Worm (Caenorhabditis elegans) whole organism, late embryonic: ENCODE results near the gene R10E11.9.

Experiments used
- C08G9.2 ChIP-seq: sonication (generic microtip); optimal IDR thresholded peaks from 2 replicates; lab custom pipeline; 2016; ENCODE audit warnings: mild to moderate bottlenecking, missing genetic modification characterization, moderate library complexity, missing compliant biosample characterization
- C38D4.7 ChIP-seq: fragments of 200-800 bp; sonication (Bioruptor generic); optimal IDR thresholded peaks from 2 replicates; lab custom pipeline; 2018; ENCODE audit warnings: mild to moderate bottlenecking, missing genetic modification characterization, moderate library complexity, missing compliant biosample characterization
- F13H6.1 ChIP-seq: sonication (generic microtip); optimal IDR thresholded peaks from 2 replicates; lab custom pipeline; 2016; ENCODE audit warnings: missing genetic modification characterization, missing compliant biosample characterization
- K09A11.1 ChIP-seq: sonication (generic microtip); optimal IDR thresholded peaks from 2 replicates; lab custom pipeline; 2017; ENCODE audit warnings: antibody characterized with exemption, mild to moderate bottlenecking, missing genetic modification characterization, missing compliant biosample characterization; ENCODE audit not compliant: insufficient read depth
- T23F11.4 ChIP-seq: fragments of 200-800 bp; sonication (Bioruptor generic); optimal IDR thresholded peaks from 2 replicates; lab custom pipeline; 2018; ENCODE audit warnings: mild to moderate bottlenecking, missing genetic modification characterization, missing compliant biosample characterization
- Y22D7AL.16 ChIP-seq: sonication (generic microtip); optimal IDR thresholded peaks from 2 replicates; lab custom pipeline; 2016; ENCODE audit warnings: missing genetic modification characterization, missing compliant biosample characterization
- ahr-1 ChIP-seq: sonication (generic microtip); optimal IDR thresholded peaks from 2 replicates; lab custom pipeline; 2016; ENCODE audit warnings: missing genetic modification characterization, missing compliant biosample characterization
- ama-1 ChIP-seq: fragments of 150-350 bp; optimal IDR thresholded peaks from 2 replicates; lab custom pipeline; 2014
- ceh-14 ChIP-seq: sonication (generic microtip); optimal IDR thresholded peaks from 2 replicates; lab custom pipeline; 2016; ENCODE audit warnings: missing genotype, missing genetic modification characterization, missing compliant biosample characterization
- ceh-19 ChIP-seq: fragments of 200-800 bp; sonication (Bioruptor generic); optimal IDR thresholded peaks from 2 replicates; lab custom pipeline; 2018; ENCODE audit warnings: mild to moderate bottlenecking, missing genetic modification characterization, missing compliant biosample characterization
- ceh-2 ChIP-seq: sonication (generic microtip); optimal IDR thresholded peaks from 2 replicates; lab custom pipeline; 2016; ENCODE audit warnings: missing genotype, missing genetic modification characterization, missing compliant biosample characterization
- ceh-30 ChIP-seq: fragments of 150-350 bp; optimal IDR thresholded peaks from 2 replicates; lab custom pipeline; 2014; ENCODE audit warnings: missing biosample characterization, missing genetic modification characterization
- ceh-31 ChIP-seq: sonication (generic microtip); optimal IDR thresholded peaks from 2 replicates; lab custom pipeline; 2016; ENCODE audit warnings: missing genetic modification characterization, missing compliant biosample characterization
- ceh-34 ChIP-seq: sonication (generic microtip); optimal IDR thresholded peaks from 2 replicates; lab custom pipeline; 2016; ENCODE audit warnings: mild to moderate bottlenecking, missing genetic modification characterization, missing compliant biosample characterization
- ceh-48 ChIP-seq: sonication (generic microtip); optimal IDR thresholded peaks from 2 replicates; lab custom pipeline; 2016; ENCODE audit warnings: missing genetic modification characterization, inconsistent platforms, missing compliant biosample characterization
- ceh-9 ChIP-seq: sonication (generic microtip); optimal IDR thresholded peaks from 2 replicates; lab custom pipeline; 2016; ENCODE audit warnings: mild to moderate bottlenecking, missing genetic modification characterization, inconsistent platforms, missing compliant biosample characterization
- elt-2 ChIP-seq: sonication (generic microtip); optimal IDR thresholded peaks from 2 replicates; lab custom pipeline; 2016; ENCODE audit warnings: missing genetic modification reagents, missing genetic modification characterization, missing compliant biosample characterization
- elt-4 ChIP-seq: sonication (generic microtip); optimal IDR thresholded peaks from 2 replicates; lab custom pipeline; 2016; ENCODE audit warnings: missing genetic modification characterization, missing compliant biosample characterization
- ets-4 ChIP-seq: sonication (generic microtip); optimal IDR thresholded peaks from 2 replicates; lab custom pipeline; 2016; ENCODE audit warnings: missing genetic modification characterization, missing compliant biosample characterization
- eyg-1 ChIP-seq: sonication (generic microtip); optimal IDR thresholded peaks from 2 replicates; lab custom pipeline; 2016; ENCODE audit warnings: missing genotype, missing genetic modification characterization, missing compliant biosample characterization
- fax-1 ChIP-seq: sonication (generic microtip); optimal IDR thresholded peaks from 2 replicates; lab custom pipeline; 2016; ENCODE audit warnings: missing genotype, missing genetic modification characterization, missing compliant biosample characterization
- gmeb-2 ChIP-seq: sonication (generic microtip); optimal IDR thresholded peaks from 2 replicates; lab custom pipeline; 2016; ENCODE audit warnings: missing genetic modification characterization, inconsistent platforms, missing compliant biosample characterization
- hlh-15 ChIP-seq: sonication (generic microtip); optimal IDR thresholded peaks from 2 replicates; lab custom pipeline; 2016; ENCODE audit warnings: missing genetic modification characterization, missing compliant biosample characterization
- hlh-8 ChIP-seq: sonication (generic microtip); optimal IDR thresholded peaks from 2 replicates; lab custom pipeline; 2016; ENCODE audit warnings: missing genotype, missing genetic modification characterization, missing compliant biosample characterization
- lim-6 ChIP-seq: sonication (generic microtip); optimal IDR thresholded peaks from 2 replicates; lab custom pipeline; 2016; ENCODE audit warnings: missing genetic modification characterization, missing compliant biosample characterization
- madf-2 ChIP-seq: sonication (generic microtip); optimal IDR thresholded peaks from 2 replicates; lab custom pipeline; 2017; ENCODE audit warnings: missing genetic modification characterization, missing compliant biosample characterization
- nhr-232 ChIP-seq: sonication (generic microtip); optimal IDR thresholded peaks from 2 replicates; lab custom pipeline; 2016; ENCODE audit warnings: missing genetic modification characterization, missing compliant biosample characterization
- pag-3 ChIP-seq: sonication (generic microtip); optimal IDR thresholded peaks from 2 replicates; lab custom pipeline; 2016; ENCODE audit warnings: missing compliant biosample characterization, missing genetic modification characterization, borderline replicate concordance
- pat-9 ChIP-seq: fragments of 200-800 bp; sonication (Bioruptor generic); optimal IDR thresholded peaks from 2 replicates; lab custom pipeline; 2018; ENCODE audit warnings: mild to moderate bottlenecking, missing genetic modification characterization, moderate library complexity, missing compliant biosample characterization
- pha-4 ChIP-seq: fragments of 150-350 bp; optimal IDR thresholded peaks from 2 replicates; lab custom pipeline; 2018; ENCODE audit warnings: missing biosample characterization, missing genetic modification reagents, missing genetic modification characterization
- pqm-1 ChIP-seq: sonication (generic microtip); optimal IDR thresholded peaks from 2 replicates; lab custom pipeline; 2016; ENCODE audit warnings: missing genetic modification characterization, missing compliant biosample characterization
- ref-2 ChIP-seq: sonication (generic microtip); optimal IDR thresholded peaks from 2 replicates; lab custom pipeline; 2016; ENCODE audit warnings: missing genetic modification characterization, missing compliant biosample characterization
- rnt-1 ChIP-seq: sonication (generic microtip); optimal IDR thresholded peaks from 2 replicates; lab custom pipeline; 2016; ENCODE audit warnings: missing genetic modification characterization, missing compliant biosample characterization
- sdc-2 ChIP-seq: sonication (generic microtip); optimal IDR thresholded peaks from 2 replicates; lab custom pipeline; 2016; ENCODE audit warnings: missing genotype, missing genetic modification characterization, missing compliant biosample characterization
- sox-4 ChIP-seq: sonication (generic microtip); optimal IDR thresholded peaks from 2 replicates; lab custom pipeline; 2017; ENCODE audit warnings: mild to moderate bottlenecking, missing genetic modification characterization, inconsistent platforms, missing compliant biosample characterization
- syd-9 ChIP-seq: sonication (generic microtip); optimal IDR thresholded peaks from 2 replicates; lab custom pipeline; 2016; ENCODE audit warnings: mild to moderate bottlenecking, missing genetic modification characterization, moderate library complexity, missing compliant biosample characterization
- tbx-7 ChIP-seq: sonication (generic microtip); optimal IDR thresholded peaks from 2 replicates; lab custom pipeline; 2016; ENCODE audit warnings: missing genotype, missing genetic modification characterization, missing compliant biosample characterization
- ttx-3 ChIP-seq: sonication (generic microtip); optimal IDR thresholded peaks from 2 replicates; lab custom pipeline; 2016; ENCODE audit warnings: missing genetic modification reagents, missing genetic modification characterization, missing compliant biosample characterization
- unc-42 ChIP-seq: sonication (generic microtip); optimal IDR thresholded peaks from 2 replicates; lab custom pipeline; 2016; ENCODE audit warnings: missing genotype, missing genetic modification characterization, missing compliant biosample characterization
- unc-55 ChIP-seq: sonication (generic microtip); optimal IDR thresholded peaks from 2 replicates; lab custom pipeline; 2017; ENCODE audit warnings: missing biosample characterization, missing genetic modification reagents, missing genetic modification characterization
- unc-86 ChIP-seq: sonication (generic microtip); optimal IDR thresholded peaks from 2 replicates; lab custom pipeline; 2016; ENCODE audit warnings: missing genetic modification characterization, missing compliant biosample characterization
- ztf-16 ChIP-seq: sonication (generic microtip); optimal IDR thresholded peaks from 2 replicates; lab custom pipeline; 2017; ENCODE audit warnings: missing genetic modification characterization, missing compliant biosample characterization

R10E11.9 gene

ce11 chrIII:9765465-9765900, 28.0 kb downstream of the R10E11.9 start (continued):
- TF ChIP-seq madf-2 (tag; lab: Kevin White, UChicago): peak; percentile 76
- no peak for TF ChIP-seq ceh-9 (tag; lab: Kevin White, UChicago)
- TF ChIP-seq pha-4 (tag; lab: Kevin White, UChicago): no peak
- TF ChIP-seq sdc-2 (tag; lab: Kevin White, UChicago): peak; percentile 45
- TF ChIP-seq C38D4.7 (GFP tag; lab: Kevin White, UChicago): peak; percentile 66
- TF ChIP-seq syd-9 (tag; lab: Kevin White, UChicago): peak; percentile 84
- TF ChIP-seq ztf-16 (tag; lab: Kevin White, UChicago): peak; percentile 81
- peak; percentile 22 for TF ChIP-seq ttx-3
- peak; percentile 51 for TF ChIP-seq ceh-2
- peak; percentile 96 for TF ChIP-seq ama-1 (lab: Kevin White, UChicago)
- TF ChIP-seq ceh-19 (GFP tag; lab: Kevin White, UChicago): peak; percentile 76
- peak; percentile 98 for TF ChIP-seq ref-2 (tag; lab: Kevin White, UChicago)
- TF ChIP-seq gmeb-2 (tag; lab: Kevin White, UChicago): peak; percentile 65
- TF ChIP-seq lim-6 (tag; lab: Kevin White, UChicago): no peak
- peak; percentile 57 for TF ChIP-seq C08G9.2
- peak; percentile 74 for TF ChIP-seq T23F11.4
- peak; percentile 43 for TF ChIP-seq fax-1 (tag; lab: Kevin White, UChicago)
- peak; percentile 62 for TF ChIP-seq ets-4 (tag; lab: Kevin White, UChicago)
- TF ChIP-seq ceh-48 (tag; lab: Kevin White, UChicago): no peak
- TF ChIP-seq unc-42 (tag; lab: Kevin White, UChicago): peak; percentile 82
- peak; percentile 82 for TF ChIP-seq ceh-30
- peak; percentile 77 for TF ChIP-seq pat-9
- peak; percentile 36 for TF ChIP-seq K09A11.1 (tag; lab: Kevin White, UChicago)
- peak; percentile 52 for TF ChIP-seq eyg-1 (tag; lab: Kevin White, UChicago)
- TF ChIP-seq ceh-34 (tag; lab: Kevin White, UChicago): peak; percentile 93
- peak; percentile 52 for TF ChIP-seq unc-86 (tag; lab: Kevin White, UChicago)
- TF ChIP-seq hlh-15: no peak
- peak; percentile 70 for TF ChIP-seq unc-55 (GFP tag; lab: Kevin White, UChicago)
- peak; percentile 89 for TF ChIP-seq F13H6.1 (tag; lab: Kevin White, UChicago)
- TF ChIP-seq hlh-8 (tag; lab: Kevin White, UChicago): peak; percentile 50
- peak; percentile 8 for TF ChIP-seq ahr-1 (tag; lab: Kevin White, UChicago)

ce11 chrIII:9764718-9765117, 28.7 kb downstream of the R10E11.9 start:
- no peak for TF ChIP-seq elt-2 (tag; lab: Kevin White, UChicago)
- TF ChIP-seq rnt-1: no peak
- no peak for TF ChIP-seq ceh-9 (tag; lab: Kevin White, UChicago)
- TF ChIP-seq pat-9: no peak
- TF ChIP-seq ztf-16 (tag; lab: Kevin White, UChicago): no peak
- TF ChIP-seq elt-4: no peak
- no peak for TF ChIP-seq sox-4 (tag; lab: Kevin White, UChicago)

- TF ChIP-seq fax-1 (tag; lab: Kevin White, UChicago) (no peak), hlh-8 (tag; lab: Kevin White, UChicago) (no peak), pqm-1 (tag; lab: Kevin White, UChicago) (no peak), ceh-14 (tag; lab: Kevin White, UChicago) (no peak), ceh-2 (no peak), Y22D7AL.16 (tag; lab: Kevin White, UChicago) (no peak), ttx-3 (no peak), syd-9 (tag; lab: Kevin White, UChicago) (no peak), nhr-232 (tag; lab: Kevin White, UChicago) (no peak), C08G9.2 (no peak), unc-86 (tag; lab: Kevin White, UChicago) (no peak), hlh-15 (no peak), tbx-7 (tag; lab: Kevin White, UChicago) (no peak), pag-3 (no peak), ref-2 (tag; lab: Kevin White, UChicago) (no peak), ceh-31 (tag; lab: Kevin White, UChicago) (no peak)
Measured at ce11 chrIII:9762093-9762748, 31.2 kb downstream of the R10E11.9 start, which contains the start of gene gcc-2. gcc-2 (minus strand) TSS chrIII:9762143.
